Worm (Caenorhabditis elegans): ENCODE measurements around the gene prdx-2.

ce11 chrII:5399201-5399600 lies 21.2 kb downstream of the prdx-2 start, which contains the start of gene mog-5:
- TF ChIP-seq ama-1 (optimal IDR thresholded peaks at IDR 0.05) = no peak
- no peak for TF ChIP-seq nhr-237 (tag; optimal IDR thresholded peaks at IDR 0.05)
- no peak for TF ChIP-seq unc-62 (GFP tag; optimal IDR thresholded peaks at IDR 0.05 in 1 of 2)
- no peak for TF ChIP-seq unc-62 (tag; optimal IDR thresholded peaks at IDR 0.05)
- no peak for TF ChIP-seq php-3 (GFP tag; IDR thresholded peaks at IDR 0.05)
- no peak for TF ChIP-seq tag-97 (GFP tag; IDR thresholded peaks at IDR 0.05)
- TF ChIP-seq F49E8.2 (tag; optimal IDR thresholded peaks at IDR 0.05; ENCODE audit: borderline replicate concordance) = no peak
- TF ChIP-seq zag-1 (tag; optimal IDR thresholded peaks at IDR 0.05) = no peak
- no peak for TF ChIP-seq madf-5 (GFP tag; IDR thresholded peaks at IDR 0.05)
- TF ChIP-seq ztf-11 (tag; optimal IDR thresholded peaks at IDR 0.05) = no peak

Data from whole organism, L4 larva.